Worm (Caenorhabditis elegans): Measurements from ENCODE around the gene ZC443.3.

ZC443.3 gene

DNA sequence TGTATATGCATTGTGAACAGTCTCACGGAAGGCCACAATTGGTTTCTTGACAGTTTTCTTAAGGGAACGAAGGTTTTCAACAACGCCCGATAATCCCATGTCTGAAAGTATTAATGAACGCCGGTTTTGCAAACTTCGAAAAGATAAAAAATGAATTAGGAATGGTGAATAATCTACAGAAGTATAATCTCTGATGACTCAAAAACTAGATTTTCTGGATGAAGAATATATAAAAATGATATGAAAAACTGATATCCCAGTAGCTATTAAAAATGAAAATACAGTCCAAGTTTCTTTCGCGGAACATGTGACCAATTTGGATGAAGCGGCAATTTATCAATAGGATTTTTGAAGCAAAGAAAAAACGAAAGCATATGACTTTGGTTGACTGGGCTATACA, at the start of gene ZC443.3:
TSS of gene ZC443.3 (minus strand) at position 101 of the 400 bp plus-strand sequence.
- TF ChIP-seq med-1 (GFP tag; optimal IDR thresholded peaks at IDR 0.05; ENCODE audit: insufficient read depth) (no peak), ref-1 (GFP tag; conservative IDR thresholded peaks at IDR 0.05) (no peak), klf-2 (GFP tag; conservative IDR thresholded peaks at IDR 0.05) (no peak), ztf-29 (GFP tag; IDR thresholded peaks at IDR 0.05) (no peak), ztf-23 (GFP tag; IDR thresholded peaks at IDR 0.05) (no peak), flt-1 (GFP tag; IDR thresholded peaks at IDR 0.05) (no peak), tab-1 (GFP tag; IDR thresholded peaks at IDR 0.05) (no peak), cog-1 (tag; optimal IDR thresholded peaks at IDR 0.05) (no peak), T22C8.4 (GFP tag; IDR thresholded peaks at IDR 0.05) (no peak)

ce11 chrV:12859144-12859543, 45.2 kb upstream of the ZC443.3 start, which contains the start of gene anp-1:
Gene anp-1 (plus strand): TSS chrV:12859444.
- TF ChIP-seq cog-1 (tag; optimal IDR thresholded peaks at IDR 0.05) (no peak), klf-2 (GFP tag; conservative IDR thresholded peaks at IDR 0.05) (no peak), med-1 (GFP tag; optimal IDR thresholded peaks at IDR 0.05; ENCODE audit: insufficient read depth) (no peak), T22C8.4 (GFP tag; IDR thresholded peaks at IDR 0.05) (no peak), tab-1 (GFP tag; IDR thresholded peaks at IDR 0.05) (no peak), flt-1 (GFP tag; IDR thresholded peaks at IDR 0.05) (no peak), ztf-29 (GFP tag; IDR thresholded peaks at IDR 0.05) (no peak), ref-1 (GFP tag; conservative IDR thresholded peaks at IDR 0.05) (no peak), ztf-23 (GFP tag; IDR thresholded peaks at IDR 0.05) (no peak)

ce11 chrV:12854766-12855165, 40.8 kb upstream of the ZC443.3 start, which contains the start of gene C44H9.7:
Gene C44H9.7 (minus strand): TSS chrV:12854866.
- TF ChIP-seq ref-1 (GFP tag; conservative IDR thresholded peaks at IDR 0.05) (no peak), klf-2 (GFP tag; conservative IDR thresholded peaks at IDR 0.05) (no peak)

DNA sequence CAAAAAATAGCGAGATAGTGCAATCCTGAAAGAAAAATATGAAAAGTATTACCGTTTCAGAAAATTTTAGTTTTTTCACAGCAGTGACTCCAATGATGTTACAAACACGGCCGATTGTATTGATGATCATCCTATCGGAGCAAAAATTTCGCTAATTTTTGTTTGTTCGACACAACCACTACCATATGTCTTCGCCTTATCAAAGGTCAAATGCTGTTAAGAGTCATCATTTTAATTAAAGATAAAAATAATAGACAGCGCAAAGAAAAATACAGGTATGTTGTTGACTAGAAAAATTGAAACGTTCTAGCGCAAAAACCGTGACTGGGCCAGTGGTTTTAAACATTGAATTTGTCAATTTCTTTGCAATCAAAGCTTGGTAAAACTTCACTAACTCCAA, 38.4 kb upstream of the ZC443.3 start:
- TF ChIP-seq ztf-29 (GFP tag; IDR thresholded peaks at IDR 0.05), result no peak
- TF ChIP-seq cog-1 (tag; optimal IDR thresholded peaks at IDR 0.05), result no peak
- TF ChIP-seq T22C8.4 (GFP tag; IDR thresholded peaks at IDR 0.05), result no peak
- no peak for TF ChIP-seq ref-1 (GFP tag; conservative IDR thresholded peaks at IDR 0.05)
- no peak for TF ChIP-seq klf-2 (GFP tag; conservative IDR thresholded peaks at IDR 0.05)
- TF ChIP-seq tab-1 (GFP tag; IDR thresholded peaks at IDR 0.05), result no peak
- no peak for TF ChIP-seq ztf-23 (GFP tag; IDR thresholded peaks at IDR 0.05)
- TF ChIP-seq med-1 (GFP tag; optimal IDR thresholded peaks at IDR 0.05; ENCODE audit: insufficient read depth), result no peak
- TF ChIP-seq flt-1 (GFP tag; IDR thresholded peaks at IDR 0.05), result no peak

DNA sequence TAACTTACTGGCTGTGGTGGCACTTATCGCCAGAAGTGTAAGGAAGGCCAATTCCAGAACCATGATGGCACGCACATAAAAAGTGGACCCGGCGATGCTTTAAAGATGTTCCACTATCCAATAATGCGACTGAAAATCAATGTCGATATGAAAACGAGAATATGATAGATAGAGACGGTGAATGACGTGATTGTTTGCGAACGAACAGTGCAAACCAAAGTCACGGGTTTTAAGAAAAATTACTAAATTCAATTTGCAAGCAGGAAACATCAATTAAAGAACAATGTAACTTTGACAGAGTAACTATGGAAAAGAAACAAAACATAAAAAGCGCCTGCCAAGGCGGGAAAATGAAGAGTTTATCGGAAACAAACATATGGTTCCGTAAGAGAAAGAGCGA, 35.8 kb upstream of the ZC443.3 start, which contains the start of gene C44H9.5:
TSS of gene C44H9.5 (minus strand) at position 129 of the 400 bp plus-strand sequence.
- no peak for TF ChIP-seq tab-1 (GFP tag; IDR thresholded peaks at IDR 0.05)
- TF ChIP-seq ztf-23 (GFP tag; IDR thresholded peaks at IDR 0.05), result no peak
- no peak for TF ChIP-seq ztf-29 (GFP tag; IDR thresholded peaks at IDR 0.05)
- TF ChIP-seq flt-1 (GFP tag; IDR thresholded peaks at IDR 0.05), result no peak

- TF ChIP-seq ztf-29 (GFP tag; IDR thresholded peaks at IDR 0.05), result no peak
- TF ChIP-seq tab-1 (GFP tag; IDR thresholded peaks at IDR 0.05), result no peak
- TF ChIP-seq T22C8.4 (GFP tag; IDR thresholded peaks at IDR 0.05), result no peak
- no peak for TF ChIP-seq flt-1 (GFP tag; IDR thresholded peaks at IDR 0.05)
- TF ChIP-seq klf-2 (GFP tag; conservative IDR thresholded peaks at IDR 0.05), result no peak
- no peak for TF ChIP-seq ztf-23 (GFP tag; IDR thresholded peaks at IDR 0.05)
- TF ChIP-seq med-1 (GFP tag; optimal IDR thresholded peaks at IDR 0.05; ENCODE audit: insufficient read depth), result no peak
- TF ChIP-seq ref-1 (GFP tag; conservative IDR thresholded peaks at IDR 0.05), result no peak
- TF ChIP-seq cog-1 (tag; optimal IDR thresholded peaks at IDR 0.05), result no peak
These were observed 31.3 kb upstream of the ZC443.3 start, which contains the start of gene C44H9.6 for ce11 chrV:12845247-12845646. Gene C44H9.6 (minus strand): TSS chrV:12845347.

DNA sequence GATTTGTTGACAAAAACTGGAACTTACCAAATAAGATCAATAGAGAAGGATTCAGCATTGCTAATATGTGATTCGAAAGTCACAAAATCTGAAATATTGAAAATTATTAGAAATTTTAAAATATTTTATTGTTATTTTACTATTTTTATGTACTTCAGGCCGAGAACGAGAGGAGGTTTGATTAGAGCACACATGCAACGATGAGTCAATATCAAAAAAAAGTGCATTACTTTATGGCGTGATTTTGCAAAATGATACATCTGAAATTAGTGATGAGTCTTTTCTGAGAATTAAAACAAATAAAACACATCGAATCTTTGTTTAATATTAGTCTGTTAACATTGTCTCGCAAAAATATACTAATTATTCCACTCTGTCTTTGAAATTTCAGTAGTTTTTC, 30.8 kb upstream of the ZC443.3 start:
- TF ChIP-seq klf-2 (GFP tag; conservative IDR thresholded peaks at IDR 0.05) (no peak), flt-1 (GFP tag; IDR thresholded peaks at IDR 0.05) (no peak), cog-1 (tag; optimal IDR thresholded peaks at IDR 0.05) (no peak), ref-1 (GFP tag; conservative IDR thresholded peaks at IDR 0.05) (no peak), T22C8.4 (GFP tag; IDR thresholded peaks at IDR 0.05) (no peak), tab-1 (GFP tag; IDR thresholded peaks at IDR 0.05) (no peak), med-1 (GFP tag; optimal IDR thresholded peaks at IDR 0.05; ENCODE audit: insufficient read depth) (no peak), ztf-29 (GFP tag; IDR thresholded peaks at IDR 0.05) (no peak), ztf-23 (GFP tag; IDR thresholded peaks at IDR 0.05) (no peak)

- TF ChIP-seq flt-1 (GFP tag; IDR thresholded peaks at IDR 0.05) (no peak), med-1 (GFP tag; optimal IDR thresholded peaks at IDR 0.05; ENCODE audit: insufficient read depth) (no peak), ztf-23 (GFP tag; IDR thresholded peaks at IDR 0.05) (no peak), klf-2 (GFP tag; conservative IDR thresholded peaks at IDR 0.05) (no peak), ztf-29 (GFP tag; IDR thresholded peaks at IDR 0.05) (no peak), tab-1 (GFP tag; IDR thresholded peaks at IDR 0.05) (no peak), T22C8.4 (GFP tag; IDR thresholded peaks at IDR 0.05) (no peak), ref-1 (GFP tag; conservative IDR thresholded peaks at IDR 0.05) (no peak), cog-1 (tag; optimal IDR thresholded peaks at IDR 0.05) (no peak)
These were observed 21.5 kb upstream of the ZC443.3 start, which contains the start of gene C44H9.4 for ce11 chrV:12835388-12835787. Gene C44H9.4 (plus strand): TSS chrV:12835688.

ce11 chrV:12827219-12827618, 13.3 kb upstream of the ZC443.3 start, which contains the start of gene ugt-15:
Gene ugt-15 (plus strand): TSS chrV:12827519.
- TF ChIP-seq flt-1 (GFP tag; IDR thresholded peaks at IDR 0.05) (no peak), ztf-23 (GFP tag; IDR thresholded peaks at IDR 0.05) (no peak), cog-1 (tag; optimal IDR thresholded peaks at IDR 0.05) (no peak), klf-2 (GFP tag; conservative IDR thresholded peaks at IDR 0.05) (no peak), T22C8.4 (GFP tag; IDR thresholded peaks at IDR 0.05) (no peak), ref-1 (GFP tag; conservative IDR thresholded peaks at IDR 0.05) (no peak), med-1 (GFP tag; optimal IDR thresholded peaks at IDR 0.05; ENCODE audit: insufficient read depth) (no peak), tab-1 (GFP tag; IDR thresholded peaks at IDR 0.05) (no peak), ztf-29 (GFP tag; IDR thresholded peaks at IDR 0.05) (no peak)

DNA sequence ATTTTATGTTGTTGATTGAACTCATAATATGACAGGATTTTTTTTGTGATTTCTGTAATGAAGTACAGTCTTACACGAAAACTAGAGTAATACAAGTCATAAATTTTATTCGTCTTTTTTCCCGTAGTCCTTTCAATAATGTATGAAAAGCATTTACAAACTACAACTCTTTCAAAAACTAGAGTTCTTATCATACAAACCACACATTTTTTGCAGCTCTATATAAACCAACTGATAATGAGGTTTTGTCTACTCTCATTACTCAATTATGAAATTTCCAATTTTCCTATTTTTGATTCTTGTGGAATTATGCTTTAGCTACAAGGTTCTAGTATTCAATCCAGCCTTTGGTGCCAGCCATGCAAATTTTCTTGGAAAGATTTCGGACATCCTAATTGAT, 10.9 kb upstream of the ZC443.3 start, which contains the start of gene ugt-16:
TSS of gene ugt-16 (plus strand) at position 248 of the 400 bp plus-strand sequence.
- no peak for TF ChIP-seq ztf-29 (GFP tag; IDR thresholded peaks at IDR 0.05)
- TF ChIP-seq cog-1 (tag; optimal IDR thresholded peaks at IDR 0.05), result no peak
- TF ChIP-seq klf-2 (GFP tag; conservative IDR thresholded peaks at IDR 0.05), result no peak
- TF ChIP-seq tab-1 (GFP tag; IDR thresholded peaks at IDR 0.05), result no peak
- TF ChIP-seq ztf-23 (GFP tag; IDR thresholded peaks at IDR 0.05), result no peak
- TF ChIP-seq flt-1 (GFP tag; IDR thresholded peaks at IDR 0.05), result no peak
- no peak for TF ChIP-seq ref-1 (GFP tag; conservative IDR thresholded peaks at IDR 0.05)
- no peak for TF ChIP-seq med-1 (GFP tag; optimal IDR thresholded peaks at IDR 0.05; ENCODE audit: insufficient read depth)
- no peak for TF ChIP-seq T22C8.4 (GFP tag; IDR thresholded peaks at IDR 0.05)

Measured in whole organism, midembryonic.